Worm (Caenorhabditis elegans) whole organism, dauer: Measurements from ENCODE around the gene ref-1.

Experiments
- unc-62 ChIP-seq: sonication (generic microtip); optimal IDR thresholded peaks from 2 replicates; lab custom pipeline; 2017; ENCODE audit warnings: missing biosample characterization, missing genetic modification reagents, missing genetic modification characterization

ref-1 gene

ce11 chrII:10218171-10218570 is at the start of gene ref-1:
TSS of gene ref-1 (plus strand) at chrII:10218471.
- TF ChIP-seq unc-62 (GFP tag; lab: Kevin White, UChicago), result no peak

ce11 chrII:10168905-10169782 is 49.1 kb upstream of the ref-1 start, which contains the start of gene daf-19:
TSS of gene daf-19 (minus strand) at chrII:10169346.
- TF ChIP-seq unc-62 (GFP tag; lab: Kevin White, UChicago), result no peak

DNA sequence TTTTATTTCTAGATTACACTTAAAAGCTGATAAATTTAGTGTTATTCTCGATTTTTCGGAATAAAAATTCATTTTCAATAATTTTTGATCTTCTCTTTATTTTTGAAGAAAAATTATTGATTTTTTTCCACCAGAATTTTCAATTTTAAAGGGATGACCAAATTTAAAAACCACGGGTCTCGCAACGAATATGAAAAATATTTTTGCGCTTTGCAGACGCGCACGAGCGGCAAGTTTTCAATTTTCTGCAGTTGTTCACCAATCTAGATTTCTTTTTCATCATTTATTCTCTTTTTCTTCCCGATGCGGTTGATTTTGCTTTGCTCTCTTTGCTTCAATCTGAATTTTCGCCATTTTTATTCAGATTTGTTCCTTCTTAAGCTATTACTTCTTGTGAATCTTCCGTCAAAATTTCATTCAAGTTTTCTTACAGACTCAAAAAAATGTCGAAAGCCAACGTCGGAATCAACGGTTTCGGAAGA is 47.4 kb upstream of the ref-1 start, which contains the start of gene gpd-4:
gpd-4 (plus strand) TSS at position 432 of the 482 bp plus-strand sequence.
- no peak for TF ChIP-seq unc-62 (GFP tag; lab: Kevin White, UChicago)

ce11 chrII:10172436-10172973 is 45.8 kb upstream of the ref-1 start, which contains the start of gene wbp-11:
TSS of gene wbp-11 (plus strand) at chrII:10172923.
- TF ChIP-seq unc-62 (GFP tag; lab: Kevin White, UChicago), result no peak

DNA sequence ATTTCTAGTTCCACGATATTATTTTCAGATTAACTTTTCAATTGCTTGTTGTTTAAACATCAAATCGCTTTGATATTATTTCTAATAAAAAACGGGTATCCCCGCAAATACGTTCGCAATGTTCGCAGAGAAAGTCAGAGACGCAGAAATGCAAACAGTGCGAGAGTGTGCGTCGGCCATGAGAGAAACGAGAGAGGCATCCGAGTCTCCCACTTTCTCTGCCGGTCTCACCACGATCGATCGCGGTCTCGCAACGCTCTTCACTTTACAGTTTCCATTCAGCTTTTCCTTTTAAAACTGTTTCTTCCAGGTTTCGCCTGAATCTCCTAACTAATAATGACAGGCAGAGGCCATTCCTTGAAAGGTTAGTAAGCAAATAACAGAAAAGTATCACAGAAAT is 43.9 kb upstream of the ref-1 start, which contains the start of gene F33H1.4:
F33H1.4 (plus strand) TSS at position 311 of the 400 bp plus-strand sequence.
- TF ChIP-seq unc-62 (GFP tag; lab: Kevin White, UChicago), result no peak

DNA sequence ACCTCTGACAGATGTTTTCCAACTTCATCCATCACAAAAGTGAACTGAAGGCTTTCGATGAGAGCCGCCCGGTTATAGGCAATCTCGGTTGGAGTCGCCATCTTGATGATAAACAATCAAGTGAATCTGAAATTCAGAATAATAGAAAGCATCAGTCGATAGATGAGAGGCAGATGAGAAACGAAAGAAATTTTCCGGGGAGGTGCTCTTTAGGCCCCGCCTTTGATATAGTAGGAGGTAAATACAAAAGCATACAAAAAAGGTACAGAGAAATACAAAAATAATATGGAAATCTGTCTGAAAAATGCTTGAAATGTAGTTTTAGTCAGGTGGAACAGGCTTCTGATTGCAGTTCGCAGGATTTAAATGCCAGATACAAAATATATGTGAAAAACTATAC is 35.6 kb upstream of the ref-1 start, which contains the start of gene srd-1:
srd-1 (minus strand) TSS at position 101 of the 400 bp plus-strand sequence.
- no peak for TF ChIP-seq unc-62 (GFP tag; lab: Kevin White, UChicago)

- TF ChIP-seq unc-62 (GFP tag; lab: Kevin White, UChicago), result no peak
These were observed 30.5 kb upstream of the ref-1 start, which contains the start of gene srd-2 for ce11 chrII:10187808-10188207. TSS of gene srd-2 (minus strand) at chrII:10187908.

- no peak for TF ChIP-seq unc-62 (GFP tag; lab: Kevin White, UChicago)
These were observed 28.9 kb upstream of the ref-1 start, which contains the start of gene cdc-25.4 for ce11 chrII:10189369-10189768. TSS of gene cdc-25.4 (minus strand) at chrII:10189469.

- TF ChIP-seq unc-62 (GFP tag; lab: Kevin White, UChicago), result no peak
These were observed 26.1 kb upstream of the ref-1 start, which contains the start of gene R05H5.7 for ce11 chrII:10192207-10192606. TSS of gene R05H5.7 (plus strand) at chrII:10192507.

DNA sequence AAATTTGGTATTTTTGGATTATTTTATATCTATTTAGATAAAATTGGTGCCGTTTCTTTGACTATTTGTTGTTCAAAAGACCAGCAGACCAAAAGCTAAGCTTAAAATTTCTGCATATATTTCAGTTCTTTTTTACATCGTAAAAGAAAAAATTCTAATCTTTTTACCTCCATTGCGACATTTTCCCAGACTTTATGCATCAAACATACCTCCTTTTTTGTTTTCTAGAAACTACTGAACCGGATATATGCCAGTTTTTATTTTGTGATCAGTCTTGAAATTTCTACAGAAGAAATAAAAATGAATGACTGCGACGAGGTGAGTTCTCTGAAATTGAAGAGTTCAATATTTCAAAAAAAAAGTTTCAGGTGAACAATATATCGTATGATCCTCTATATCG is 23.7 kb upstream of the ref-1 start, which contains the start of gene srb-6:
srb-6 (plus strand) TSS at position 301 of the 400 bp plus-strand sequence.
- TF ChIP-seq unc-62 (GFP tag; lab: Kevin White, UChicago), result no peak

DNA sequence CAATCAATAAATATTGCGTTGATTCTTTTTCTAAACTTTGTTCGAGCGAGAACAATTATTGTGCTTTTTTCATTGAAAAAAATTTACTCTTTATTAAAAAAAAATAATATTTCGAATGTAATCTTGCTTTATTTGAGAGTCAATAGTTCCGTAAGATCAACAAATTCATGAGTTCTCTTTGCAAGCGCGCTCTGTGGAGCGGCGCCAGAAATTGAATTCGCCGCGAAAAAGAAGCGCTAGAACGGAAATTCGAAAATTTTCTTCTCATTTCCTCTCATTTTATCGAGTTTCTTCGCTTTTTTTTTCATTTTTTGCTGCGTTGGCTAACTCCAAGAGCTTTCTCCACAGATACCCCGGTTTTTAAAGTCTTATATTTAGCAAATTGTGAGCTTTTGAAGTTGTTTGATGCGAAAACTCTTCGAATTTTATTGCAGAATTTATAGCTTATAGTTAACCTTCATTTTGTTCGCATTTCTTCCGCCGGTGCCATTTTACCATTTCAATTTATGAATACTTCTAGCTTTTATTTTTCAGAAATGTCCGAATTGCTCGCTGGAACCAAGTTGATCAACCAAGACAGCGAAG is 21.1 kb upstream of the ref-1 start, which contains the start of gene R05H5.3:
R05H5.3 (plus strand) TSS at position 535 of the 585 bp plus-strand sequence.
- TF ChIP-seq unc-62 (GFP tag; lab: Kevin White, UChicago), result no peak

DNA sequence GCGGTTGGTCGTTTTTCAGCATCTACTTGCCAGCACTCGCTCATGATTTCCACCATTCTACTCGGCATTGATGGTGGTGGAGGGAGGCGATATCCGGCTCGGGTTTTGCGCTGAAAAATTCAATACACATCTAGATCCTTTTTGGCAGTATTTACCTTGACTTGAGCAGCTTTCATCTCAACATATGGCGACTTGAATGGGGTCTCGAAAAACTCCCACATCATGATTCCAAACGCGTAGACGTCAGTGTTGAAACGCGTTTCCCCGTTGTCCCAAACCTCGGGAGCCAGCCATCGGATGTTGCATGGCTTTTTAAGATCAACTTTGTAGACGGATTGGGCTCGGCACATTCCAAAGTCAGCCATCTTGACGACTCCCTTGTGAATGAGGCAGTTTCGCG is 19.8 kb upstream of the ref-1 start:
- no peak for TF ChIP-seq unc-62 (GFP tag; lab: Kevin White, UChicago)

DNA sequence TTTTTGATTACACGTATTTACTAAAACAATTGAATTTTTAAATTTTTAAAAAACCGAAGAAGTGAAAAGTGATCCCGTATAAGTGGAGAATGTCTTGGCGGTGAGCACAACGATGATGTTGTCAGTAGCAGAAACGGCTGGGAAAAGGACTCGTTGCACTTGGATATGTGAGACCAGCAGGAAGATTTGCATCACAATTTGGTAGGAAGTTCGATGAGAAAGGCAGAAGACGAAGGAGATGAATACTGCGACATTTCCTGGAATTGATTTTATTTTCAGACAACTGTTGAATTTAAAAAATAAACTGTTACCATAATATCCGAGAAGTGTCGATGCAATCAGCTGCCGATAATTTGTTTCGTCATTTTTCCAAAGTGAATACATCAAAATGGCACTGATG is 18.4 kb upstream of the ref-1 start, which contains the start of gene R05H5.4:
R05H5.4 (minus strand) TSS at position 101 of the 400 bp plus-strand sequence.
- TF ChIP-seq unc-62 (GFP tag; lab: Kevin White, UChicago), result no peak

DNA sequence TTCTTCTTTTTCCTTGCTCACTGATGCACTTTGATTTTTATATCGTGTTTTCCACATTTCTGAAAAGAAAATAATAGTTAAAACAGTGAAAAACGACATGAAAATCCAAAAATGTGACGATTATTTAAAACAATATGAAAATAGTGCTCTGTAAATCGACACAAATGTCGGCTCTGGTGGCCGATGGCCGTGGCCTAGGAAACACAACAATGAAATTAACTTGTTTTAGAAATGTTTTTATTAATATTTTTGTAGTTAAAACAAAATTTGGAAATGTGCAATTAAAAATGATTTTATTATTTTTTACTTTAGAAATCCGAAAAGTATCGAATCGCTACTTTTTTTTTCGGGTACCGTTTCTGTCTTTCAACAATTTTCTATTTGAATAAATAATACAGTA is 17.5 kb upstream of the ref-1 start, which contains the start of gene arv-1:
arv-1 (minus strand) TSS at position 65 of the 400 bp plus-strand sequence.
- TF ChIP-seq unc-62 (GFP tag; lab: Kevin White, UChicago), result no peak

ce11 chrII:10202275-10202674 is 16.0 kb upstream of the ref-1 start:
- no peak for TF ChIP-seq unc-62 (GFP tag; lab: Kevin White, UChicago)
